Fruit fly (Drosophila melanogaster): ENCODE data around the gene CG33509.

DNA sequence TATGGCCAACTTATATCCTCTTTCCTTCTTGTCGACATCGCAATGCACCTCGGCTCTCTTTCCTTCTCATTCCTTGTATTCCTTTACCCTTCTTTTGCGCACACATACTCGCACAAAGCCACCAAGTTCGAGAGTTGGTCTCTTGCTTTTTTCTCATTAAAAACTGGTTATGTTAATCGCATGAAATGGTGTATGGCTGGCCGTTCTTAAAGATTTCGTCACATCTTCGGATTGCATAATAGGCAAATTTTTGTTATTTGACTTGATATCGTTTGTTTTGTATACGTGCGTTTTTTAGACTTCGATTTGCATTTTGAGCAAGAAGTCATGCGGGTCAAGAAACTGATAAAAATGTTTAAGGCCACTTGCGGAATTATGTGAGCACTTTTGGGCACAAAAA is 15.5 kb downstream of the CG33509 start:
- no peak for TF ChIP-seq CG8478 (optimal IDR thresholded peaks at IDR 0.05)
- no peak for TF ChIP-seq CTCF (optimal IDR thresholded peaks at IDR 0.05)

All from S2 (cell line).